Fruit fly (Drosophila melanogaster) whole organism, wandering third instar larva: ENCODE measurements around the gene gdrd.

Experiments used
- Abd-B ChIP-seq: fragments of >200 bp; optimal IDR thresholded peaks from 2 replicates; lab custom pipeline; 2017; ENCODE audit warnings: missing biosample characterization, missing genetic modification characterization
- CrebA ChIP-seq: fragments of 200-800 bp; sonication (Bioruptor generic); optimal IDR thresholded peaks from 2 replicates; lab custom pipeline; 2016; ENCODE audit warnings: missing biosample characterization, mild to moderate bottlenecking, missing genetic modification characterization, borderline replicate concordance
- Dfd ChIP-seq: fragments of >200 bp; optimal IDR thresholded peaks from 2 replicates; lab custom pipeline; 2017; ENCODE audit warnings: missing biosample characterization, missing genetic modification characterization
- Dif ChIP-seq: fragments of 200-275, 200-300 bp; sonication (Bioruptor generic); optimal IDR thresholded peaks from 2 replicates; lab custom pipeline; 2018; ENCODE audit warnings: missing biosample characterization, missing genetic modification characterization; ENCODE audit not compliant: partially characterized antibody
- GATAd ChIP-seq: sonication (Bioruptor generic); optimal IDR thresholded peaks from 2 replicates; lab custom pipeline; 2016; ENCODE audit warnings: missing biosample characterization, missing genetic modification characterization
- HLH106 ChIP-seq: fragments of 200-800 bp; optimal IDR thresholded peaks from 3 replicates; lab custom pipeline; 2019; ENCODE audit warnings: missing biosample characterization, mild to moderate bottlenecking, missing genetic modification characterization, moderate library complexity
- Hnf4 ChIP-seq: fragments of 200-800 bp; sonication (Bioruptor generic); optimal IDR thresholded peaks from 2 replicates; lab custom pipeline; 2016; ENCODE audit warnings: missing biosample characterization, mild to moderate bottlenecking, missing genetic modification characterization
- Hr78 ChIP-seq: fragments of >200 bp; optimal IDR thresholded peaks from 2 replicates; lab custom pipeline; 2017; ENCODE audit warnings: missing biosample characterization, missing genetic modification characterization
- Hr83 ChIP-seq: fragments of 200-300 bp; sonication (Bioruptor generic); optimal IDR thresholded peaks from 2 replicates; lab custom pipeline; 2016; ENCODE audit warnings: missing biosample characterization, mild to moderate bottlenecking, missing genetic modification characterization, moderate library complexity; ENCODE audit not compliant: poor library complexity, severe bottlenecking
- Jra ChIP-seq: sonication (Bioruptor generic); optimal IDR thresholded peaks from 2 replicates; lab custom pipeline; 2016; ENCODE audit warnings: missing biosample characterization, missing genetic modification characterization
- Mio ChIP-seq: sonication (Bioruptor generic); optimal IDR thresholded peaks from 2 replicates; lab custom pipeline; 2016; ENCODE audit warnings: missing biosample characterization, missing genetic modification characterization
- Myc ChIP-seq: fragments of >200 bp; optimal IDR thresholded peaks from 2 replicates; lab custom pipeline; 2017
- N ChIP-seq: fragments of >200 bp; optimal IDR thresholded peaks from 2 replicates; lab custom pipeline; 2018; ENCODE audit warnings: missing biosample characterization, missing external identifiers, missing genetic modification characterization
- OdsH ChIP-seq: fragments of 200-800 bp; sonication (Bioruptor generic); optimal IDR thresholded peaks from 2 replicates; lab custom pipeline; 2016; ENCODE audit warnings: missing biosample characterization, mild to moderate bottlenecking, missing genetic modification characterization
- Rel ChIP-seq, 2 experiments: fragments of 200-800 bp; sonication (Bioruptor generic) in 1 of 2; optimal IDR thresholded peaks; 2 replicates in 1 of 2; 3 replicates in 1 of 2; lab custom pipeline; 2016 to 2019; ENCODE audit warnings: mild to moderate bottlenecking in 2 of 2, missing biosample characterization in 2 of 2, missing genetic modification characterization in 2 of 2, moderate library complexity in 1 of 2
- Vsx2 ChIP-seq: fragments of 200-300, 225-300 bp; sonication (Bioruptor generic); optimal IDR thresholded peaks from 2 replicates; lab custom pipeline; 2018; ENCODE audit warnings: missing biosample characterization, missing genetic modification characterization; ENCODE audit not compliant: partially characterized antibody
- br ChIP-seq: fragments of 200-800 bp; sonication (Bioruptor generic); optimal IDR thresholded peaks from 2 replicates; lab custom pipeline; 2016; ENCODE audit warnings: missing biosample characterization, missing genetic modification characterization
- brk ChIP-seq: fragments of 200-800 bp; sonication (Bioruptor generic); optimal IDR thresholded peaks from 2 replicates; lab custom pipeline; 2016; ENCODE audit warnings: missing biosample characterization, mild to moderate bottlenecking, missing genetic modification characterization
- dl ChIP-seq, 2 experiments: fragments of 175-275, 200-275 bp in 1 of 2; fragments of 200-275 bp in 1 of 2; sonication (Bioruptor generic); optimal IDR thresholded peaks; lab custom pipeline; 2018; ENCODE audit warnings: mild to moderate bottlenecking in 2 of 2, missing biosample characterization in 2 of 2, missing genetic modification characterization in 2 of 2, moderate library complexity in 2 of 2; ENCODE audit not compliant: partially characterized antibody in 2 of 2, insufficient read depth in 1 of 2
- dmrt93B ChIP-seq: fragments of 200-800 bp; sonication (Bioruptor generic); optimal IDR thresholded peaks from 2 replicates; lab custom pipeline; 2018; ENCODE audit warnings: missing biosample characterization, mild to moderate bottlenecking, missing genetic modification characterization
- dsf ChIP-seq: sonication (Bioruptor generic); optimal IDR thresholded peaks from 2 replicates; lab custom pipeline; 2016; ENCODE audit warnings: missing biosample characterization, missing genetic modification characterization, borderline replicate concordance
- ey ChIP-seq: fragments of 200-800 bp; sonication (Bioruptor generic); optimal IDR thresholded peaks from 2 replicates; lab custom pipeline; 2016; ENCODE audit warnings: missing biosample characterization, missing genetic modification characterization
- fru ChIP-seq: fragments of 200-800 bp; sonication (Bioruptor generic); optimal IDR thresholded peaks from 3 replicates; lab custom pipeline; 2016; ENCODE audit warnings: missing biosample characterization, mild to moderate bottlenecking, missing genetic modification characterization
- h ChIP-seq: fragments of 200-800 bp; sonication (Bioruptor generic); optimal IDR thresholded peaks from 3 replicates; lab custom pipeline; 2016; ENCODE audit warnings: missing biosample characterization, mild to moderate bottlenecking, missing genetic modification characterization
- jim ChIP-seq: fragments of 175-275, 200-325 bp; sonication (Bioruptor generic); optimal IDR thresholded peaks from 2 replicates; lab custom pipeline; 2016; ENCODE audit warnings: missing biosample characterization, mild to moderate bottlenecking, missing genetic modification characterization
- lola ChIP-seq: fragments of >200 bp; optimal IDR thresholded peaks from 2 replicates; lab custom pipeline; 2017; ENCODE audit warnings: missing biosample characterization, missing genetic modification characterization
- pan ChIP-seq: fragments of >200 bp; optimal IDR thresholded peaks from 2 replicates; lab custom pipeline; 2017
- psq ChIP-seq: fragments of 200-800 bp; sonication (Bioruptor generic); optimal IDR thresholded peaks from 3 replicates; lab custom pipeline; 2017; ENCODE audit warnings: missing biosample characterization, mild to moderate bottlenecking, missing genetic modification characterization, moderate library complexity
- rgr ChIP-seq: fragments of 200-800 bp; sonication (Bioruptor generic); optimal IDR thresholded peaks from 3 replicates; lab custom pipeline; 2016; ENCODE audit warnings: missing biosample characterization, mild to moderate bottlenecking, missing genetic modification characterization
- sage ChIP-seq: fragments of 200-800 bp; sonication (Bioruptor generic); optimal IDR thresholded peaks from 2 replicates; lab custom pipeline; 2016; ENCODE audit warnings: missing biosample characterization, mild to moderate bottlenecking, missing genetic modification characterization
- sv ChIP-seq: fragments of 200-800 bp; sonication (Bioruptor generic); optimal IDR thresholded peaks from 3 replicates; lab custom pipeline; 2016; ENCODE audit warnings: missing biosample characterization, missing genetic modification characterization
- usp ChIP-seq: fragments of >200 bp; optimal IDR thresholded peaks from 2 replicates; lab custom pipeline; 2017; ENCODE audit warnings: missing biosample characterization, missing genetic modification characterization
- woc ChIP-seq: sonication (Bioruptor generic); optimal IDR thresholded peaks from 2 replicates; lab custom pipeline; 2016; ENCODE audit warnings: missing biosample characterization, mild to moderate bottlenecking, missing genetic modification characterization

The gdrd gene

dm6 chr3L:14654737-14655136, 36.4 kb upstream of the gdrd start:
- TF ChIP-seq Dfd (GFP tag; lab: Kevin White, UChicago), result no peak
- TF ChIP-seq ey (GFP tag; lab: Kevin White, UChicago), result no peak
- TF ChIP-seq dl (GFP tag; optimal IDR thresholded peaks at IDR 0.05; lab: Kevin White, UChicago; ENCODE audit: insufficient read depth in 1 of 2, partially characterized antibody in 2 of 2), result no peak
- TF ChIP-seq Mio (GFP tag; lab: Kevin White, UChicago), result no peak
- no peak for TF ChIP-seq brk (GFP tag; lab: Kevin White, UChicago)
- TF ChIP-seq OdsH (GFP tag; lab: Kevin White, UChicago), result no peak

DNA sequence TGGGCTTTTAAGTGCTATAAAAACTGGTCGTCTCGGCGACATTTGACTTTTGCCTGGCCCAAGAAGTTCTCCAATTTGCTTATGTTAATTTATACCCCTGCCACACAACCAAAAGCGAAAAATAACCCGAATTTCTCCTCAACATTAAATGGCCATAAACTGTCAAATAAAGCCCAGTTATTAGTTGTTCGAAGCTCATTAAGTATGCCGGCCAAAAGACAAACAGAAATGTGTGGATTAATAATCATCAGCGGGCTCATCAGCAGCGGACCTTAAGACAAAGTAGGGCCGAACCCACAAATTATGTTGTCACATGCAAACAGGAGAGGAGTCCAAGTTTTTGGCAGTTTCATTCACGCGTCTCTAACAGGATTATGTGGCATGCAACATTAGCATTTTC, 36.0 kb upstream of the gdrd start:
- TF ChIP-seq GATAd (GFP tag; lab: Kevin White, UChicago) (no peak), brk (GFP tag; lab: Kevin White, UChicago) (no peak), CrebA (GFP tag; lab: Kevin White, UChicago) (no peak), Abd-B (no peak), Hr78 (no peak), pan (no peak), woc (GFP tag; lab: Kevin White, UChicago) (no peak), Dif (GFP tag; lab: Kevin White, UChicago) (no peak), usp (GFP tag; lab: Kevin White, UChicago) (no peak), lola (no peak), jim (GFP tag; lab: Kevin White, UChicago) (no peak), br (GFP tag; lab: Kevin White, UChicago) (no peak), HLH106 (no peak), Jra (GFP tag; lab: Kevin White, UChicago) (no peak), Myc (lab: Kevin White, UChicago) (no peak), N (GFP tag; lab: Kevin White, UChicago) (no peak), Hr83 (GFP tag; lab: Kevin White, UChicago) (no peak), fru (no peak), dmrt93B (GFP tag; lab: Kevin White, UChicago) (no peak)

- TF ChIP-seq Rel (GFP tag; optimal IDR thresholded peaks at IDR 0.05; lab: Kevin White, UChicago) (no peak), Rel (tag; optimal IDR thresholded peaks at IDR 0.05; lab: Kevin White, UChicago) (no peak), OdsH (GFP tag; lab: Kevin White, UChicago) (no peak), sv (GFP tag; lab: Kevin White, UChicago) (no peak), dsf (GFP tag; lab: Kevin White, UChicago) (no peak), psq (GFP tag; lab: Kevin White, UChicago) (no peak), Hnf4 (GFP tag; lab: Kevin White, UChicago) (no peak)
Observed at dm6 chr3L:14655681-14656080, 35.5 kb upstream of the gdrd start.

dm6 chr3L:14657485-14658054, 33.6 kb upstream of the gdrd start:
- TF ChIP-seq sage (GFP tag; lab: Kevin White, UChicago) (no peak), br (GFP tag; lab: Kevin White, UChicago) (peak; percentile 1), rgr (GFP tag; lab: Kevin White, UChicago) (peak; percentile 3), h (GFP tag; lab: Kevin White, UChicago) (peak; percentile 18), Dif (GFP tag; lab: Kevin White, UChicago) (no peak), Vsx2 (no peak), dsf (GFP tag; lab: Kevin White, UChicago) (no peak)
- TF ChIP-seq, all 38 proteins: peak for 3
